Fruit fly (Drosophila melanogaster): ENCODE data around the gene ChLD3.

ChLD3 gene

dm6 chr2L:16715841-16716701 lies 22.6 kb upstream of the ChLD3 start, which contains the start of the genes Cyt-c-d and CG31808 (continued):
- peak; percentile 94 for TF ChIP-seq CG9727 (GFP tag; optimal IDR thresholded peaks at IDR 0.05)
- peak; percentile 88 for TF ChIP-seq C15 (GFP tag; IDR thresholded peaks at IDR 0.05)
- TF ChIP-seq tx (GFP tag; optimal IDR thresholded peaks at IDR 0.05) = peak; percentile 90
- peak; percentile 96 for TF ChIP-seq Spps (tag; optimal IDR thresholded peaks at IDR 0.05)
- TF ChIP-seq sima (GFP tag; optimal IDR thresholded peaks at IDR 0.05) = peak; percentile 68
- peak; percentile 99 for TF ChIP-seq CG17328 (GFP tag; IDR thresholded peaks at IDR 0.05)
- peak; percentile 98 for TF ChIP-seq CG32772 (GFP tag; IDR thresholded peaks at IDR 0.05)
- TF ChIP-seq lab (GFP tag; optimal IDR thresholded peaks at IDR 0.05) = peak; percentile 98
- TF ChIP-seq CG11723 (GFP tag; optimal IDR thresholded peaks at IDR 0.05) = peak; percentile 96
- peak; percentile 90 for TF ChIP-seq Atf3 (GFP tag; optimal IDR thresholded peaks at IDR 0.05)
- TF ChIP-seq Atf-2 (GFP tag; optimal IDR thresholded peaks at IDR 0.05) = peak; percentile 90
- peak in 1 of 2 experiments; percentile 99 for TF ChIP-seq eve (GFP tag; optimal IDR thresholded peaks at IDR 0.05)
- peak; percentile 91 for TF ChIP-seq CG10267 (tag; optimal IDR thresholded peaks at IDR 0.05)
- no peak for TF ChIP-seq CG15479 (GFP tag; optimal IDR thresholded peaks at IDR 0.05)
- TF ChIP-seq CG31224 (GFP tag; IDR thresholded peaks at IDR 0.05) = peak; percentile 86
- TF ChIP-seq Taf1 (GFP tag; IDR thresholded peaks at IDR 0.05) = peak; percentile 80
- TF ChIP-seq en (GFP tag; optimal IDR thresholded peaks at IDR 0.05) = peak; percentile 85
- TF ChIP-seq fd102C (GFP tag; optimal IDR thresholded peaks at IDR 0.05) = peak; percentile 65
- TF ChIP-seq kah (GFP tag; optimal IDR thresholded peaks at IDR 0.05) = peak; percentile 90
- peak; percentile 98 for TF ChIP-seq gcm (GFP tag; optimal IDR thresholded peaks at IDR 0.05)
- TF ChIP-seq Ssrp (tag; optimal IDR thresholded peaks at IDR 0.05) = peak; percentile 97
- TF ChIP-seq CG17802 (tag; optimal IDR thresholded peaks at IDR 0.05) = peak; percentile 87
- TF ChIP-seq CG2116 (GFP tag; optimal IDR thresholded peaks at IDR 0.05) = peak; percentile 85
- TF ChIP-seq CG18476 (GFP tag; optimal IDR thresholded peaks at IDR 0.05) = peak; percentile 96
- TF ChIP-seq ro (GFP tag; IDR thresholded peaks at IDR 0.05) = peak; percentile 92
- TF ChIP-seq stwl (tag; optimal IDR thresholded peaks at IDR 0.05) = peak; percentile 47
- peak; percentile 80 for TF ChIP-seq her (GFP tag; optimal IDR thresholded peaks at IDR 0.05)
- TF ChIP-seq CG9215 (GFP tag; IDR thresholded peaks at IDR 0.05) = peak; percentile 87
- peak; percentile 84 for TF ChIP-seq Ets97D (GFP tag; optimal IDR thresholded peaks at IDR 0.05)
- TF ChIP-seq CG1647 (GFP tag; optimal IDR thresholded peaks at IDR 0.05) = peak; percentile 86
- TF ChIP-seq aop (GFP tag; IDR thresholded peaks at IDR 0.05) = peak; percentile 90
- peak; percentile 82 for TF ChIP-seq gro (GFP tag; optimal IDR thresholded peaks at IDR 0.05)
- peak; percentile 98 for TF ChIP-seq Optix (GFP tag; IDR thresholded peaks at IDR 0.05)
- peak; percentile 56 for TF ChIP-seq p53 (GFP tag; optimal IDR thresholded peaks at IDR 0.05)
- peak; percentile 98 for TF ChIP-seq Asciz (GFP tag; optimal IDR thresholded peaks at IDR 0.05)
- peak; percentile 81 for TF ChIP-seq CkIIα-i1 (GFP tag; IDR thresholded peaks at IDR 0.05)
- peak; percentile 88 for TF ChIP-seq CG6654 (GFP tag; optimal IDR thresholded peaks at IDR 0.05)
- TF ChIP-seq CG42726 (GFP tag; IDR thresholded peaks at IDR 0.05; ENCODE audit: partially characterized antibody) = peak; percentile 25; the same call in 1 of the 2 replicates
- peak; percentile 88 for TF ChIP-seq toy (GFP tag; IDR thresholded peaks at IDR 0.05)
- peak; percentile 91 for TF ChIP-seq wdn (GFP tag; IDR thresholded peaks at IDR 0.05)
- TF ChIP-seq pros (GFP tag; optimal IDR thresholded peaks at IDR 0.05) = peak; percentile 59
- peak; percentile 88 for TF ChIP-seq repo (GFP tag; optimal IDR thresholded peaks at IDR 0.05)
- TF ChIP-seq lilli (GFP tag; optimal IDR thresholded peaks at IDR 0.05) = peak; percentile 96
- peak; percentile 82 for TF ChIP-seq CG16779 (GFP tag; IDR thresholded peaks at IDR 0.05)
- peak; percentile 77; the same call in 1 of the 4 replicates for TF ChIP-seq chinmo (GFP tag; IDR thresholded peaks at IDR 0.05; ENCODE audit: partially characterized antibody)
- TF ChIP-seq CG8388 (GFP tag; optimal IDR thresholded peaks at IDR 0.05) = peak; percentile 97
- no peak for TF ChIP-seq ash1 (GFP tag; optimal IDR thresholded peaks at IDR 0.05)
- peak; percentile 97 for TF ChIP-seq CG12219 (GFP tag; optimal IDR thresholded peaks at IDR 0.05)
- peak; percentile 85 for TF ChIP-seq al (GFP tag; IDR thresholded peaks at IDR 0.05)

Data from whole organism, embryonic.